Worm (Caenorhabditis elegans) whole organism, late embryonic: ENCODE measurements around the gene bcl-7.

Experiments
- ceh-22 ChIP-seq: sonication (generic microtip); optimal IDR thresholded peaks from 2 replicates; lab custom pipeline; 2017; ENCODE audit warnings: missing biosample characterization, missing genetic modification characterization
- dmd-4 ChIP-seq: sonication (generic microtip); optimal IDR thresholded peaks from 2 replicates; lab custom pipeline; 2016; ENCODE audit warnings: borderline replicate concordance, missing genetic modification characterization, missing compliant biosample characterization
- fkh-6 ChIP-seq: sonication (generic microtip); optimal IDR thresholded peaks from 2 replicates; lab custom pipeline; 2016; ENCODE audit warnings: missing genetic modification characterization, missing compliant biosample characterization
- mec-3 ChIP-seq: sonication (generic microtip); optimal IDR thresholded peaks from 2 replicates; lab custom pipeline; 2016; ENCODE audit warnings: borderline replicate concordance, missing genetic modification characterization, missing compliant biosample characterization
- pha-4 ChIP-seq: fragments of 150-350 bp; optimal IDR thresholded peaks from 2 replicates; lab custom pipeline; 2018; ENCODE audit warnings: missing biosample characterization, missing genetic modification reagents, missing genetic modification characterization
- sox-2 ChIP-seq: fragments of 200-800 bp; sonication (Bioruptor generic); IDR thresholded peaks from 2 replicates; pipeline ENCODE4 v1.3.6; 2022; ENCODE audit warnings: missing genetic modification reagents, missing genetic modification characterization, missing compliant biosample characterization

DNA sequence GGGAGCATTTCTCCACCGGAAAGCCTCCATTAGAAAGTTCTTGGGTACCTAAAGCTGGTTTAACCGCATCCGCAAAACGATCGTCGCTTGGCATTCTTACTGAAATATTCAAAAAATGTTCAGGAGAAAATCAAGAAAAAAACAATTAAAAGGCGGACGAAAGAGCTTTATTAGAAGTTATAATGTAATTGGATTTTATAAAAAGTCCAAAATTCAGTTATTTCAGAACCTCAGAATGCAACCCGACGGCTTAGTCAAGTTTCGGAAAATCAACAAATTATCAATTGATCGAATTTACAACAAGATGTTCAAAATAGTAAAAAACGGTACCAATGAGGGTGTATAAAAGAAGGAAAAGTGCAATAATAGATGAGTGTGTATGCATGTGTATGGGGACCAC, 30.0 kb upstream of the bcl-7 start, which contains the start of gene pxl-1:
- TF ChIP-seq sox-2 (GFP tag; lab: Robert Waterston, UW) (no peak), fkh-6 (tag; lab: Kevin White, UChicago) (no peak), dmd-4 (tag; lab: Kevin White, UChicago) (no peak), mec-3 (no peak), ceh-22 (tag; lab: Kevin White, UChicago) (no peak), pha-4 (tag; lab: Kevin White, UChicago) (no peak)
